Fruit fly (Drosophila melanogaster) whole organism, embryonic: Measurements from ENCODE around the gene Ccp84Ac.
A peak's percentile ranks its signal among the peaks of the same experiment; 100 is the strongest.

Experiments used
- B-H2 ChIP-seq: fragments of 200-800 bp; sonication (Bioruptor generic); optimal IDR thresholded peaks from 2 replicates; lab custom pipeline; 2018; ENCODE audit warnings: missing biosample characterization, mild to moderate bottlenecking, missing genetic modification characterization
- BtbVII ChIP-seq: fragments of 200-800 bp; sonication (Bioruptor generic); optimal IDR thresholded peaks from 3 replicates; lab custom pipeline; 2017; ENCODE audit warnings: missing biosample characterization, mild to moderate bottlenecking, missing genetic modification characterization
- CG10147 ChIP-seq: fragments of 200-800 bp; sonication (Bioruptor generic); optimal IDR thresholded peaks from 2 replicates; lab custom pipeline; 2019; ENCODE audit warnings: missing biosample characterization, mild to moderate bottlenecking, missing genetic modification characterization, moderate library complexity
- CG10209 ChIP-seq: fragments of 200-800 bp; sonication (Bioruptor generic); optimal IDR thresholded peaks from 3 replicates; lab custom pipeline; 2017; ENCODE audit warnings: missing biosample characterization, mild to moderate bottlenecking, missing genetic modification characterization, missing genetic modification reagents
- CG10366 ChIP-seq: fragments of 200-800 bp; sonication (Bioruptor generic); IDR thresholded peaks from 2 replicates; pipeline ENCODE4 v1.3.6; 2022; ENCODE audit warnings: missing biosample characterization, missing genetic modification characterization
- CG11085 ChIP-seq: fragments of 200-800 bp; sonication (Bioruptor generic); IDR thresholded peaks from 2 replicates; pipeline ENCODE4 v1.3.6; 2022; ENCODE audit warnings: missing biosample characterization, missing genetic modification characterization
- CG11093 ChIP-seq: fragments of 200-800 bp; sonication (Bioruptor generic); IDR thresholded peaks from 3 replicates; pipeline ENCODE4 v1.3.6; 2022; ENCODE audit warnings: missing biosample characterization, missing genetic modification characterization
- CG12155 ChIP-seq: fragments of 200-800 bp; sonication (Bioruptor generic); optimal IDR thresholded peaks from 3 replicates; lab custom pipeline; 2016; ENCODE audit warnings: missing biosample characterization, missing genetic modification characterization
- CG14667 ChIP-seq: fragments of 200-800 bp; sonication (Bioruptor generic); IDR thresholded peaks from 2 replicates; pipeline ENCODE4 v1.3.6; 2022; ENCODE audit warnings: missing biosample characterization, missing genetic modification characterization
- CG1647 ChIP-seq: fragments of 200-800 bp; sonication (Bioruptor generic); optimal IDR thresholded peaks from 3 replicates; lab custom pipeline; 2016; ENCODE audit warnings: missing biosample characterization, missing genetic modification characterization
- CG17385 ChIP-seq: fragments of 200-800 bp; sonication (Bioruptor generic); optimal IDR thresholded peaks from 3 replicates; lab custom pipeline; 2018; ENCODE audit warnings: missing biosample characterization, mild to moderate bottlenecking, missing genetic modification characterization
- CG2129 ChIP-seq: fragments of 200-800 bp; sonication (Bioruptor generic); IDR thresholded peaks from 2 replicates; pipeline ENCODE4 v1.3.6; 2022; ENCODE audit warnings: missing biosample characterization, missing genetic modification characterization; ENCODE audit not compliant: partially characterized antibody
- CG2202 ChIP-seq: fragments of 200-800 bp; sonication (Bioruptor generic); optimal IDR thresholded peaks from 2 replicates; lab custom pipeline; 2018; ENCODE audit warnings: missing biosample characterization, mild to moderate bottlenecking, missing genetic modification characterization
- CG3065 ChIP-seq: fragments of 200-800 bp; sonication (Bioruptor generic); optimal IDR thresholded peaks from 2 replicates; lab custom pipeline; 2016; ENCODE audit warnings: missing biosample characterization, missing genetic modification characterization
- CG32532 ChIP-seq: fragments of 200-800 bp; sonication (Bioruptor generic); IDR thresholded peaks from 2 replicates; pipeline ENCODE4 v1.3.6; 2022; ENCODE audit warnings: missing biosample characterization, missing genetic modification characterization
- CG33557 ChIP-seq: fragments of 200-800 bp; sonication (Bioruptor generic); optimal IDR thresholded peaks from 2 replicates; lab custom pipeline; 2019; ENCODE audit warnings: missing biosample characterization, mild to moderate bottlenecking, missing genetic modification characterization, moderate library complexity
- CG5180 ChIP-seq: fragments of 200-800 bp; sonication (Bioruptor generic); optimal IDR thresholded peaks from 3 replicates; lab custom pipeline; 2017; ENCODE audit warnings: missing biosample characterization, missing genetic modification characterization, mild to moderate bottlenecking, moderate library complexity, missing genetic modification reagents
- CG6683 ChIP-seq: fragments of 200-800 bp; sonication (Bioruptor generic); optimal IDR thresholded peaks from 2 replicates; lab custom pipeline; 2017; ENCODE audit warnings: missing biosample characterization, mild to moderate bottlenecking, missing genetic modification characterization, missing genetic modification reagents
- CG6689 ChIP-seq: fragments of 200-800 bp; sonication (Bioruptor generic); IDR thresholded peaks from 2 replicates; pipeline ENCODE4 v1.3.6; 2022; ENCODE audit warnings: missing biosample characterization, missing genetic modification characterization
- CG8089 ChIP-seq: fragments of 200-800 bp; sonication (Bioruptor generic); optimal IDR thresholded peaks from 3 replicates; lab custom pipeline; 2016; ENCODE audit warnings: missing biosample characterization, missing genetic modification characterization
- Chrac-16 ChIP-seq: fragments of 200-800 bp; sonication (Bioruptor generic); optimal IDR thresholded peaks from 3 replicates; lab custom pipeline; 2016; ENCODE audit warnings: missing biosample characterization, missing genetic modification characterization
- E2f1 ChIP-seq: fragments of 200-800 bp; sonication (Bioruptor generic); IDR thresholded peaks from 2 replicates; pipeline ENCODE4 v1.3.6; 2022; ENCODE audit warnings: missing biosample characterization, missing genetic modification characterization
- E2f2 ChIP-seq: fragments of 200-800 bp; sonication (Bioruptor generic); IDR thresholded peaks from 2 replicates; pipeline ENCODE4 v1.3.6; 2022; ENCODE audit warnings: missing biosample characterization, missing genetic modification characterization
- Ets97D ChIP-seq: fragments of 200-800 bp; sonication (Bioruptor generic); optimal IDR thresholded peaks from 3 replicates; lab custom pipeline; 2016; ENCODE audit warnings: missing biosample characterization, missing genetic modification characterization
- GATAe ChIP-seq: fragments of 200-800 bp; sonication (Bioruptor generic); conservative IDR thresholded peaks from 2 replicates; pipeline ENCODE4 v1.3.6; 2022; ENCODE audit warnings: missing biosample characterization, missing genetic modification characterization
- Gsc ChIP-seq: fragments of 200-800 bp; sonication (Bioruptor generic); IDR thresholded peaks from 2 replicates; pipeline ENCODE4 v1.3.6; 2022; ENCODE audit warnings: missing biosample characterization, missing genetic modification characterization
- HLH4C ChIP-seq: fragments of 200-800 bp; sonication (Bioruptor generic); IDR thresholded peaks from 3 replicates; pipeline ENCODE4 v1.3.6; 2022; ENCODE audit warnings: missing biosample characterization, missing genetic modification characterization; ENCODE audit not compliant: partially characterized antibody
- HmgD ChIP-seq: fragments of 200-800 bp; sonication (Bioruptor generic); optimal IDR thresholded peaks from 3 replicates; lab custom pipeline; 2016; ENCODE audit warnings: missing biosample characterization, missing genetic modification characterization
- Hr3 ChIP-seq: fragments of 200-800 bp; sonication (Bioruptor generic); optimal IDR thresholded peaks from 3 replicates; lab custom pipeline; 2016; ENCODE audit warnings: missing biosample characterization, missing genetic modification characterization
- Lim3 ChIP-seq: fragments of 200-800 bp; sonication (Bioruptor generic); IDR thresholded peaks from 2 replicates; pipeline ENCODE4 v1.3.6; 2022; ENCODE audit warnings: missing biosample characterization, missing genetic modification characterization
- NfI ChIP-seq: fragments of 200-800 bp; sonication (Bioruptor generic); optimal IDR thresholded peaks from 3 replicates; lab custom pipeline; 2018; ENCODE audit warnings: missing biosample characterization, mild to moderate bottlenecking, missing genetic modification characterization, moderate library complexity
- Spps ChIP-seq: fragments of 200-800 bp; sonication (Bioruptor generic); optimal IDR thresholded peaks from 2 replicates; lab custom pipeline; 2018; ENCODE audit warnings: missing biosample characterization, mild to moderate bottlenecking, missing genetic modification characterization
- al ChIP-seq: fragments of 200-800 bp; sonication (Bioruptor generic); IDR thresholded peaks from 2 replicates; pipeline ENCODE4 v1.3.6; 2022; ENCODE audit warnings: missing biosample characterization, missing genetic modification characterization
- ato ChIP-seq: fragments of 200-800 bp; sonication (Bioruptor generic); IDR thresholded peaks from 2 replicates; pipeline ENCODE4 v1.3.6; 2022; ENCODE audit warnings: missing biosample characterization, missing genetic modification characterization; ENCODE audit not compliant: partially characterized antibody
- az2 ChIP-seq: fragments of 200-800 bp; sonication (Bioruptor generic); optimal IDR thresholded peaks from 3 replicates; lab custom pipeline; 2016; ENCODE audit warnings: missing biosample characterization, missing genetic modification characterization
- bbx ChIP-seq: fragments of 200-800 bp; sonication (Bioruptor generic); IDR thresholded peaks from 2 replicates; pipeline ENCODE4 v1.3.6; 2022; ENCODE audit warnings: missing biosample characterization, missing genetic modification characterization; ENCODE audit not compliant: partially characterized antibody
- croc ChIP-seq: fragments of 200-800 bp; sonication (Bioruptor generic); conservative IDR thresholded peaks from 3 replicates; pipeline ENCODE4 v1.3.6; 2022; ENCODE audit warnings: missing biosample characterization, missing genetic modification characterization
- cwo ChIP-seq: fragments of 200-800 bp; sonication (Bioruptor generic); optimal IDR thresholded peaks from 3 replicates; lab custom pipeline; 2017; ENCODE audit warnings: missing biosample characterization, missing genetic modification characterization, mild to moderate bottlenecking, moderate library complexity, missing genetic modification reagents
- dan ChIP-seq: fragments of 200-800 bp; sonication (Bioruptor generic); IDR thresholded peaks from 2 replicates; pipeline ENCODE4 v1.3.6; 2022; ENCODE audit warnings: missing biosample characterization, missing genetic modification characterization
- danr ChIP-seq: fragments of 200-800 bp; sonication (Bioruptor generic); IDR thresholded peaks from 2 replicates; pipeline ENCODE4 v1.3.6; 2022; ENCODE audit warnings: missing biosample characterization, missing genetic modification characterization
- en ChIP-seq: fragments of 200-800 bp; sonication (Bioruptor generic); optimal IDR thresholded peaks from 2 replicates; lab custom pipeline; 2016; ENCODE audit warnings: missing biosample characterization, missing genetic modification characterization
- hth ChIP-seq: fragments of >200 bp; optimal IDR thresholded peaks from 2 replicates; lab custom pipeline; 2017; ENCODE audit warnings: inconsistent platforms
- inv ChIP-seq: fragments of 200-800 bp; sonication (Bioruptor generic); IDR thresholded peaks from 2 replicates; pipeline ENCODE4 v1.3.6; 2022; ENCODE audit warnings: missing biosample characterization, missing genetic modification characterization; ENCODE audit not compliant: partially characterized antibody
- ken ChIP-seq: fragments of 200-800 bp; sonication (Bioruptor generic); IDR thresholded peaks from 3 replicates; pipeline ENCODE4 v1.3.6; 2022; ENCODE audit warnings: missing biosample characterization, missing genetic modification characterization
- pum ChIP-seq: fragments of 200-800 bp; sonication (Bioruptor generic); optimal IDR thresholded peaks from 2 replicates; lab custom pipeline; 2016; ENCODE audit warnings: missing biosample characterization, missing genetic modification characterization
- ro ChIP-seq: fragments of 200-800 bp; sonication (Bioruptor generic); IDR thresholded peaks from 2 replicates; pipeline ENCODE4 v1.3.6; 2022; ENCODE audit warnings: missing biosample characterization, missing genetic modification characterization
- sens ChIP-seq: fragments of 200-800 bp; sonication (Bioruptor generic); peaks from one replicate; lab custom pipeline; 2016; ENCODE audit warnings: missing biosample characterization, missing genetic modification characterization
- slbo ChIP-seq: fragments of 200-800 bp; sonication (Bioruptor generic); IDR thresholded peaks from 2 replicates; pipeline ENCODE4 v1.3.6; 2022; ENCODE audit warnings: missing biosample characterization, missing genetic modification characterization
- ttk ChIP-seq: fragments of 200-800 bp; sonication (Bioruptor generic); IDR thresholded peaks from 2 replicates; pipeline ENCODE4 v2.1.2; 2022; ENCODE audit warnings: missing biosample characterization, missing genetic modification characterization
- unpg ChIP-seq: fragments of 200-800 bp; sonication (Bioruptor generic); optimal IDR thresholded peaks from 3 replicates; lab custom pipeline; 2018; ENCODE audit warnings: missing biosample characterization, mild to moderate bottlenecking, missing genetic modification characterization, moderate library complexity
- z ChIP-seq: fragments of 200-800 bp; sonication (Bioruptor generic); IDR thresholded peaks from 3 replicates; pipeline ENCODE4 v1.3.6; 2022; ENCODE audit warnings: missing biosample characterization, missing genetic modification characterization
- zfh1 ChIP-seq: fragments of 200-800 bp; sonication (Bioruptor generic); IDR thresholded peaks from 3 replicates; pipeline ENCODE4 v1.3.6; 2022; ENCODE audit warnings: missing biosample characterization, missing genetic modification characterization

The Ccp84Ac gene

dm6 chr3R:6723537-6724171 is 27.6 kb upstream of the Ccp84Ac start (continued):
- TF ChIP-seq HLH4C (GFP tag; lab: Robert Waterston, UW) (no peak), z (GFP tag; lab: Robert Waterston, UW) (no peak), danr (no peak), CG2202 (tag; lab: Kevin White, UChicago) (no peak), zfh1 (GFP tag; lab: Robert Waterston, UW) (peak; percentile 42; the same call in 1 of the 3 replicates), CG6689 (GFP tag; lab: Robert Waterston, UW) (0 out of 2 replicates have a peak, but pooled peaks have one; percentile 22), ttk (GFP tag; lab: Robert Waterston, UW) (no peak), CG2129 (no peak), al (GFP tag; lab: Robert Waterston, UW) (no peak), Spps (tag; lab: Kevin White, UChicago) (no peak), CG33557 (peak; percentile 17), hth (lab: Kevin White, UChicago) (no peak), slbo (no peak), CG10366 (GFP tag; lab: Robert Waterston, UW) (no peak), croc (GFP tag; lab: Robert Waterston, UW) (no peak), E2f2 (GFP tag; lab: Robert Waterston, UW) (no peak), bbx (no peak), Chrac-16 (GFP tag; lab: Kevin White, UChicago) (peak; percentile 3), Gsc (no peak), en (no peak), CG32532 (GFP tag; lab: Robert Waterston, UW) (no peak), unpg (GFP tag; lab: Kevin White, UChicago) (peak; percentile 28), Hr3 (GFP tag; lab: Kevin White, UChicago) (no peak), HmgD (GFP tag; lab: Kevin White, UChicago) (no peak), Lim3 (GFP tag; lab: Robert Waterston, UW) (no peak), CG8089 (GFP tag; lab: Kevin White, UChicago) (no peak), CG17385 (GFP tag; lab: Kevin White, UChicago) (peak; percentile 4), ato (no peak), ro (GFP tag; lab: Robert Waterston, UW) (no peak), BtbVII (GFP tag; lab: Kevin White, UChicago) (no peak), Ets97D (GFP tag; lab: Kevin White, UChicago) (no peak), CG12155 (GFP tag; lab: Kevin White, UChicago) (no peak), E2f1 (GFP tag; lab: Robert Waterston, UW) (no peak), inv (GFP tag; lab: Robert Waterston, UW) (no peak), GATAe (no peak), NfI (GFP tag; lab: Kevin White, UChicago) (no peak), CG10209 (peak; percentile 7), ken (GFP tag; lab: Robert Waterston, UW) (0 out of 3 replicates have a peak, but pooled peaks have one; percentile 31), sens (GFP tag; lab: Kevin White, UChicago) (peak; percentile 94), CG1647 (GFP tag; lab: Kevin White, UChicago) (no peak), CG11085 (GFP tag; lab: Robert Waterston, UW) (no peak), CG5180 (GFP tag; lab: Kevin White, UChicago) (peak; percentile 1), dan (no peak), CG6683 (GFP tag; lab: Kevin White, UChicago) (no peak), CG11093 (GFP tag; lab: Robert Waterston, UW) (no peak), az2 (GFP tag; lab: Kevin White, UChicago) (peak; percentile 38), pum (GFP tag; lab: Kevin White, UChicago) (peak; percentile 36), B-H2 (GFP tag; lab: Kevin White, UChicago) (no peak), CG3065 (GFP tag; lab: Kevin White, UChicago) (no peak), cwo (GFP tag; lab: Kevin White, UChicago) (no peak), CG14667 (GFP tag; lab: Robert Waterston, UW) (no peak), CG10147 (GFP tag; lab: Kevin White, UChicago) (no peak)
